Worm (Caenorhabditis elegans) whole organism, L1 larva: ENCODE data around the gene M02B1.4.

Experiments
- C04F5.9 ChIP-seq: sonication (generic microtip); optimal IDR thresholded peaks from 2 replicates; lab custom pipeline; 2016; ENCODE audit warnings: missing genetic modification characterization, missing compliant biosample characterization
- C16A3.4 ChIP-seq: fragments of 150-350 bp; optimal IDR thresholded peaks from 2 replicates; lab custom pipeline; 2014; ENCODE audit warnings: missing biosample characterization, missing genetic modification characterization
- C34B4.2 ChIP-seq: sonication (generic microtip); optimal IDR thresholded peaks from 2 replicates; lab custom pipeline; 2017; ENCODE audit warnings: mild to moderate bottlenecking, missing genetic modification characterization, missing compliant biosample characterization
- Y116A8C.19 ChIP-seq: sonication (generic microtip); optimal IDR thresholded peaks from 2 replicates; lab custom pipeline; 2016; ENCODE audit warnings: missing compliant biosample characterization, missing genetic modification characterization, borderline replicate concordance
- ceh-63 ChIP-seq: fragments of 200-800 bp; sonication (Bioruptor generic); optimal IDR thresholded peaks from 2 replicates; lab custom pipeline; 2018; ENCODE audit warnings: mild to moderate bottlenecking, missing genetic modification characterization, missing compliant biosample characterization
- ceh-82 ChIP-seq, 3 experiments: fragments of 150-350 bp in 1 of 3; sonication (generic microtip) in 2 of 3; optimal IDR thresholded peaks; 2 replicates each; lab custom pipeline; 2014 to 2017; ENCODE audit warnings: missing biosample characterization in 3 of 3, missing genetic modification characterization in 3 of 3
- ces-1 ChIP-seq: fragments of 150-350 bp; optimal IDR thresholded peaks from 2 replicates; lab custom pipeline; 2014; ENCODE audit warnings: missing biosample characterization, missing genetic modification reagents, missing genetic modification characterization
- dpl-1 ChIP-seq, 3 experiments: fragments of 150-350 bp in 2 of 3; sonication (generic microtip) in 1 of 3; optimal IDR thresholded peaks; 2 replicates each; lab custom pipeline; 2014 to 2017; ENCODE audit warnings: missing biosample characterization in 3 of 3, missing genetic modification characterization in 3 of 3, missing genetic modification reagents in 3 of 3
- efl-1 ChIP-seq, 4 experiments: fragments of 150-350 bp; optimal IDR thresholded peaks in 3 of 4; peaks in 1 of 4; 1 replicate in 1 of 4; 2 replicates in 3 of 4; lab custom pipeline; 2014; ENCODE audit warnings: missing biosample characterization in 2 of 4, missing genetic modification characterization in 2 of 4, missing genetic modification reagents in 2 of 4
- elt-2 ChIP-seq: sonication (generic microtip); optimal IDR thresholded peaks from 2 replicates; lab custom pipeline; 2016; ENCODE audit warnings: missing genetic modification characterization, mild to moderate bottlenecking, inconsistent platforms, missing compliant biosample characterization, missing genetic modification reagents
- fkh-10 ChIP-seq: sonication (generic microtip); optimal IDR thresholded peaks from 2 replicates; lab custom pipeline; 2017; ENCODE audit warnings: missing biosample characterization, missing genetic modification reagents, missing genetic modification characterization
- fkh-4 ChIP-seq: sonication (generic microtip); optimal IDR thresholded peaks from 2 replicates; lab custom pipeline; 2016; ENCODE audit warnings: missing compliant biosample characterization, missing genetic modification characterization, borderline replicate concordance
- fkh-8 ChIP-seq: sonication (generic microtip); optimal IDR thresholded peaks from 2 replicates; lab custom pipeline; 2016; ENCODE audit warnings: mild to moderate bottlenecking, missing genetic modification characterization, missing compliant biosample characterization
- fos-1 ChIP-seq: fragments of 150-350 bp; optimal IDR thresholded peaks from 2 replicates; lab custom pipeline; 2014; ENCODE audit warnings: missing biosample characterization, missing genetic modification characterization
- hlh-17 ChIP-seq: fragments of 200-800 bp; sonication (Bioruptor generic); optimal IDR thresholded peaks from 2 replicates; lab custom pipeline; 2018; ENCODE audit warnings: missing genetic modification characterization, mild to moderate bottlenecking, missing compliant biosample characterization, moderate library complexity, borderline replicate concordance
- hpl-2 ChIP-seq: fragments of 150-350 bp; optimal IDR thresholded peaks from 2 replicates; lab custom pipeline; 2014; ENCODE audit warnings: missing biosample characterization, missing genetic modification reagents, missing genetic modification characterization
- lin-14 ChIP-seq: fragments of 200-800 bp; sonication (Bioruptor generic); optimal IDR thresholded peaks from 2 replicates; lab custom pipeline; 2018; ENCODE audit warnings: mild to moderate bottlenecking, missing genetic modification characterization, moderate library complexity, missing compliant biosample characterization
- lin-35 ChIP-seq, 2 experiments: fragments of 150-350 bp; optimal IDR thresholded peaks; 2 replicates each; lab custom pipeline; 2014; ENCODE audit warnings: missing biosample characterization in 2 of 2, missing genetic modification characterization in 2 of 2, missing genetic modification reagents in 2 of 2
- lir-3 ChIP-seq: sonication (generic microtip); optimal IDR thresholded peaks from 2 replicates; lab custom pipeline; 2016; ENCODE audit warnings: mild to moderate bottlenecking, missing genetic modification characterization, moderate library complexity, missing compliant biosample characterization; ENCODE audit not compliant: poor library complexity
- lsy-2 ChIP-seq, 2 experiments: fragments of 150-350 bp; optimal IDR thresholded peaks; 2 replicates each; lab custom pipeline; 2014; ENCODE audit warnings: missing biosample characterization in 2 of 2, missing genetic modification characterization in 2 of 2
- mdl-1 ChIP-seq, 2 experiments: fragments of 150-350 bp; optimal IDR thresholded peaks; 2 replicates each; lab custom pipeline; 2014 to 2017; ENCODE audit warnings: missing biosample characterization in 2 of 2, missing genetic modification characterization in 2 of 2, inconsistent platforms in 1 of 2
- mef-2 ChIP-seq: fragments of 150-350 bp; optimal IDR thresholded peaks from 2 replicates; lab custom pipeline; 2014; ENCODE audit warnings: missing biosample characterization, missing genetic modification characterization
- nhr-11 ChIP-seq: fragments of 150-350 bp; optimal IDR thresholded peaks from 2 replicates; lab custom pipeline; 2014; ENCODE audit warnings: missing biosample characterization, missing genetic modification characterization
- nhr-12 ChIP-seq: sonication (generic microtip); optimal IDR thresholded peaks from 2 replicates; lab custom pipeline; 2017; ENCODE audit warnings: missing biosample characterization, missing genetic modification characterization
- nhr-20 ChIP-seq: sonication (generic microtip); optimal IDR thresholded peaks from 2 replicates; lab custom pipeline; 2016; ENCODE audit warnings: mild to moderate bottlenecking, missing genetic modification characterization, missing compliant biosample characterization
- nhr-237 ChIP-seq: fragments of 150-350 bp; optimal IDR thresholded peaks from 2 replicates; lab custom pipeline; 2014; ENCODE audit warnings: missing biosample characterization, missing genetic modification characterization
- nhr-28 ChIP-seq: fragments of 150-350 bp; optimal IDR thresholded peaks from 2 replicates; lab custom pipeline; 2014; ENCODE audit warnings: missing biosample characterization, missing genetic modification characterization
- nhr-47 ChIP-seq: sonication (generic microtip); optimal IDR thresholded peaks from 2 replicates; lab custom pipeline; 2016; ENCODE audit warnings: mild to moderate bottlenecking, missing genetic modification characterization, moderate library complexity, missing compliant biosample characterization
- nhr-71 ChIP-seq: sonication (generic microtip); optimal IDR thresholded peaks from 2 replicates; lab custom pipeline; 2016; ENCODE audit warnings: mild to moderate bottlenecking, missing genetic modification characterization, moderate library complexity, missing compliant biosample characterization
- nhr-77 ChIP-seq: fragments of 150-350 bp; optimal IDR thresholded peaks from 2 replicates; lab custom pipeline; 2014; ENCODE audit warnings: missing biosample characterization, missing genetic modification characterization
- nhr-90 ChIP-seq: sonication (generic microtip); optimal IDR thresholded peaks from 2 replicates; lab custom pipeline; 2016; ENCODE audit warnings: mild to moderate bottlenecking, missing genetic modification characterization, missing compliant biosample characterization; ENCODE audit not compliant: poor library complexity
- pag-3 ChIP-seq: sonication (generic microtip); optimal IDR thresholded peaks from 2 replicates; lab custom pipeline; 2017; ENCODE audit warnings: missing genetic modification characterization, mild to moderate bottlenecking, missing compliant biosample characterization, antibody characterized with exemption, borderline replicate concordance; ENCODE audit not compliant: insufficient read depth
- pqm-1 ChIP-seq: sonication (generic microtip); optimal IDR thresholded peaks from 3 replicates; lab custom pipeline; 2017; ENCODE audit warnings: missing biosample characterization, missing genetic modification characterization
- rnt-1 ChIP-seq: sonication (generic microtip); optimal IDR thresholded peaks from 2 replicates; lab custom pipeline; 2016; ENCODE audit warnings: mild to moderate bottlenecking, missing genetic modification characterization, moderate library complexity, missing compliant biosample characterization
- snu-23 ChIP-seq: sonication (generic microtip); optimal IDR thresholded peaks from 2 replicates; lab custom pipeline; 2016; ENCODE audit warnings: missing genetic modification characterization, missing compliant biosample characterization
- sptf-1 ChIP-seq: fragments of 150-350 bp; optimal IDR thresholded peaks from 2 replicates; lab custom pipeline; 2014; ENCODE audit warnings: missing biosample characterization, missing genetic modification characterization
- sup-37 ChIP-seq: fragments of 200-800 bp; sonication (Bioruptor generic); optimal IDR thresholded peaks from 2 replicates; lab custom pipeline; 2018; ENCODE audit warnings: mild to moderate bottlenecking, missing genetic modification characterization, missing compliant biosample characterization
- swsn-7 ChIP-seq: sonication (generic microtip); optimal IDR thresholded peaks from 2 replicates; lab custom pipeline; 2016; ENCODE audit warnings: missing genetic modification characterization, missing compliant biosample characterization
- tbx-2 ChIP-seq: sonication (generic microtip); optimal IDR thresholded peaks from 2 replicates; lab custom pipeline; 2016; ENCODE audit warnings: missing genetic modification characterization, missing compliant biosample characterization
- unc-130 ChIP-seq: fragments of 150-350 bp; optimal IDR thresholded peaks from 2 replicates; lab custom pipeline; 2017; ENCODE audit warnings: missing biosample characterization, missing genetic modification characterization, inconsistent platforms
- unc-30 ChIP-seq: sonication (generic microtip); optimal IDR thresholded peaks from 2 replicates; lab custom pipeline; 2017; ENCODE audit warnings: missing biosample characterization, missing genetic modification characterization
- unc-86 ChIP-seq: sonication (generic microtip); optimal IDR thresholded peaks from 2 replicates; lab custom pipeline; 2016; ENCODE audit warnings: missing genetic modification characterization, missing compliant biosample characterization
- vab-15 ChIP-seq: sonication (generic microtip); optimal IDR thresholded peaks from 2 replicates; lab custom pipeline; 2017; ENCODE audit warnings: missing genotype, mild to moderate bottlenecking, missing genetic modification characterization, missing compliant biosample characterization
- xbp-1 ChIP-seq: sonication (generic microtip); optimal IDR thresholded peaks from 2 replicates; lab custom pipeline; 2016; ENCODE audit warnings: missing genetic modification characterization, missing compliant biosample characterization
- ztf-11 ChIP-seq, 2 experiments: sonication (generic microtip); optimal IDR thresholded peaks; 2 replicates each; lab custom pipeline; 2016 to 2017; ENCODE audit warnings: missing genetic modification characterization in 2 of 2, missing biosample characterization in 1 of 2, missing compliant biosample characterization in 1 of 2

The M02B1.4 gene

DNA sequence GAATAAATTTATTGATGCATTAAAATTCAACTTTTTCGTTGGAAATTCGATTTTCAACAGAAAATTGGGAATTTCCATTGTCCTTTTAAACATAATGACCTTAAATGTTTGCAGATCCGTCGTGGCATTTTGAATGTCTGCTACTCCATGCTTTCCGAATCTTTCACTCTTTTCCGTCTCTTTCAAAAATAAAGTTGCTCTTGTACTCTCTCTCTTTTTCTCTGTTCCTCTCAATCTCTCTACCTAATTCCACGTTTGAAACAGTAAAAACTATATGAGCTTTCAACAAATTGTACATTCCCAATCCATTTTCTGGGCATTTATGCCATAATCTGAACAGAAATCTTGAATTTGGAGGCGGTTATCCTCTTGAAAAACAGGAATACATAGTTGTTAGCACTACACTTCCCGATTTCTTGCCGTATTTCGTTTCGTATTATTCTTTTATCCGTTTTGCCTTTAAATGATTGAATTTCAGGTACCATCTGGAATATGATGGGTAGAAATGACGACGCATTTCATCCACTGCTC lies 24.0 kb upstream of the M02B1.4 start, which contains the start of gene srf-3:
srf-3 (plus strand) TSS at position 481 of the 531 bp plus-strand sequence.
- peak; percentile 6 to 42 for TF ChIP-seq efl-1 (optimal IDR thresholded peaks at IDR 0.05; lab: Kevin White, UChicago)
- TF ChIP-seq efl-1 (GFP tag; optimal IDR thresholded peaks at IDR 0.05 in 1 of 2; lab: Kevin White, UChicago): no peak
- peak in 1 of 3 experiments; percentile 16 for TF ChIP-seq ceh-82 (tag; optimal IDR thresholded peaks at IDR 0.05; lab: Kevin White, UChicago)
- TF ChIP-seq nhr-28: no peak
- peak in 1 of 3 experiments; percentile 5 for TF ChIP-seq dpl-1 (GFP tag; optimal IDR thresholded peaks at IDR 0.05; lab: Kevin White, UChicago)
- TF ChIP-seq nhr-90 (tag; lab: Kevin White, UChicago): no peak
- TF ChIP-seq nhr-237 (tag; lab: Kevin White, UChicago): no peak

- peak; percentile 21 for TF ChIP-seq nhr-47 (tag; lab: Kevin White, UChicago)
- peak; percentile 46 for TF ChIP-seq fkh-8 (tag; lab: Kevin White, UChicago)
- TF ChIP-seq pqm-1 (tag; lab: Kevin White, UChicago): no peak
- peak; percentile 20 for TF ChIP-seq unc-86
- no peak for TF ChIP-seq xbp-1 (tag; lab: Kevin White, UChicago)
- peak; percentile 31 for TF ChIP-seq nhr-71
- peak; percentile 11 for TF ChIP-seq tbx-2 (tag; lab: Kevin White, UChicago)
- TF ChIP-seq Y116A8C.19 (tag; lab: Kevin White, UChicago): no peak
- no peak for TF ChIP-seq nhr-237 (tag; lab: Kevin White, UChicago)
- TF ChIP-seq nhr-12 (tag; lab: Kevin White, UChicago): no peak
- no peak for TF ChIP-seq ztf-11 (tag; optimal IDR thresholded peaks at IDR 0.05; lab: Kevin White, UChicago)
- no peak for TF ChIP-seq unc-30 (tag; lab: Kevin White, UChicago)
- no peak for TF ChIP-seq dpl-1 (GFP tag; optimal IDR thresholded peaks at IDR 0.05; lab: Kevin White, UChicago)
- peak in 1 of 2 experiments; percentile 39 for TF ChIP-seq lsy-2 (tag; optimal IDR thresholded peaks at IDR 0.05; lab: Kevin White, UChicago)
- no peak for TF ChIP-seq nhr-77
- no peak for TF ChIP-seq rnt-1 (tag; lab: Kevin White, UChicago)
- TF ChIP-seq pag-3: no peak
- TF ChIP-seq lin-35 (GFP tag; optimal IDR thresholded peaks at IDR 0.05; lab: Kevin White, UChicago): peak in 1 of 2 experiments; percentile 31
- peak in 1 of 3 experiments; percentile 33 for TF ChIP-seq ceh-82 (tag; optimal IDR thresholded peaks at IDR 0.05; lab: Kevin White, UChicago)
- no peak for TF ChIP-seq sptf-1 (tag; lab: Kevin White, UChicago)
- peak; percentile 6 to 14 for TF ChIP-seq efl-1 (optimal IDR thresholded peaks at IDR 0.05; lab: Kevin White, UChicago)
- TF ChIP-seq efl-1 (GFP tag; optimal IDR thresholded peaks at IDR 0.05 in 1 of 2; lab: Kevin White, UChicago): no peak
- TF ChIP-seq elt-2 (tag; lab: Kevin White, UChicago): no peak
- no peak for TF ChIP-seq hpl-2
- TF ChIP-seq lin-14 (GFP tag; lab: Kevin White, UChicago): peak; percentile 70
- TF ChIP-seq, all 84 proteins: peak for 10
Observed at ce11 chrIV:12845596-12845995, 20.5 kb upstream of the M02B1.4 start, which contains the start of gene txt-19. TSS of gene txt-19 (plus strand) at chrIV:12845899.

DNA sequence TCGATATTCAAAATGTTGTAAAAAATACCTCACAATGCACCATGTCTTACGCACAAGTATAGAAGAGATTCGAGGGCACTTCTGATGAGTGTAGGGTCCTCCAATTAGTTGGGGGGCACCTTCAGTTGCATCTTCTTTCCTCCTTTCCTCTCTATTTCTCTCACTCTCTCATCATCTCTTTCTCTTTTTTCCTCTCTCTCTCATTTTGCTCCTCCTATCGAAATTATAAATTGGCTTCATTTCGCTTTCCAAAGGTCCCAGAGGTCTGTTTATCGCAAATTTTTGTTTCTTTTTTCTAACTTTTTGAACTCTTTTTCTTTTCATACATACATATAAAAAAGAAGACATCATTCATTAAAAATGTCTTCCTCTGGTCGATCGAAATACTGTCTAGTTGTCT lies 17.8 kb upstream of the M02B1.4 start:
- TF ChIP-seq ces-1 (GFP tag; lab: Kevin White, UChicago): no peak
- peak; percentile 2 for TF ChIP-seq snu-23 (GFP tag; lab: Kevin White, UChicago)
- TF ChIP-seq fkh-4 (tag; lab: Kevin White, UChicago): no peak
- no peak for TF ChIP-seq mdl-1 (tag; optimal IDR thresholded peaks at IDR 0.05; lab: Kevin White, UChicago)
- no peak for TF ChIP-seq fos-1 (tag; lab: Kevin White, UChicago)
- peak; percentile 53 for TF ChIP-seq ceh-63
- no peak for TF ChIP-seq lir-3 (tag; lab: Kevin White, UChicago)
- peak in 1 of 2 experiments; percentile 24 for TF ChIP-seq lsy-2 (tag; optimal IDR thresholded peaks at IDR 0.05; lab: Kevin White, UChicago)
- TF ChIP-seq fkh-10: no peak
- TF ChIP-seq nhr-20 (tag; lab: Kevin White, UChicago): peak; percentile 3
- no peak for TF ChIP-seq nhr-237 (tag; lab: Kevin White, UChicago)
- no peak for TF ChIP-seq C16A3.4 (tag; lab: Kevin White, UChicago)
- TF ChIP-seq efl-1 (optimal IDR thresholded peaks at IDR 0.05; lab: Kevin White, UChicago): no peak
- TF ChIP-seq efl-1 (GFP tag; optimal IDR thresholded peaks at IDR 0.05 in 1 of 2; lab: Kevin White, UChicago): peak in 1 of 2 experiments; percentile 75
- TF ChIP-seq elt-2 (tag; lab: Kevin White, UChicago): no peak
- peak; percentile 69 for TF ChIP-seq lin-14 (GFP tag; lab: Kevin White, UChicago)
- peak; percentile 8 for TF ChIP-seq vab-15 (tag; lab: Kevin White, UChicago)
- no peak for TF ChIP-seq C34B4.2 (tag; lab: Kevin White, UChicago)
- TF ChIP-seq nhr-11: peak; percentile 1
- TF ChIP-seq C04F5.9 (tag; lab: Kevin White, UChicago): no peak
- TF ChIP-seq swsn-7 (tag; lab: Kevin White, UChicago): peak; percentile 18
- TF ChIP-seq mef-2: no peak
- TF ChIP-seq fkh-8 (tag; lab: Kevin White, UChicago): no peak
- no peak for TF ChIP-seq unc-130
- no peak for TF ChIP-seq hlh-17
- TF ChIP-seq tbx-2 (tag; lab: Kevin White, UChicago): peak; percentile 25
- no peak for TF ChIP-seq unc-86
- no peak for TF ChIP-seq sup-37 (GFP tag; lab: Kevin White, UChicago)
